Fruit fly (Drosophila melanogaster) S2 (cell line): ENCODE results near the gene CG34148.

Experiments used
- CG8478 ChIP-seq: fragments of >200 bp; optimal IDR thresholded peaks from 2 replicates; lab custom pipeline; 2018
- CTCF ChIP-seq, 2 experiments: fragments of >200 bp; optimal IDR thresholded peaks; 2 replicates each; lab custom pipeline; 2018

- TF ChIP-seq CG8478 (lab: Kevin White, UChicago): no peak
- TF ChIP-seq CTCF (optimal IDR thresholded peaks at IDR 0.05; lab: Kevin White, UChicago): no peak
Observed at dm6 chr3R:21916987-21917386, 38.5 kb upstream of the CG34148 start.
